Worm (Caenorhabditis elegans) whole organism, midembryonic: ENCODE results near the gene slc-25A18.1.

Experiments
- T22C8.4 ChIP-seq: fragments of 200-800 bp; sonication (Bioruptor generic); IDR thresholded peaks from 2 replicates; pipeline ENCODE4 v1.3.6; 2022; ENCODE audit warnings: missing genetic modification characterization, missing compliant biosample characterization
- cog-1 ChIP-seq: sonication (generic microtip); optimal IDR thresholded peaks from 2 replicates; lab custom pipeline; 2016; ENCODE audit warnings: missing genetic modification characterization, missing compliant biosample characterization
- flt-1 ChIP-seq: fragments of 200-800 bp; sonication (Bioruptor generic); IDR thresholded peaks from 2 replicates; pipeline ENCODE4 v1.3.6; 2022; ENCODE audit warnings: missing genetic modification characterization, missing compliant biosample characterization
- klf-2 ChIP-seq: fragments of 200-800 bp; sonication (Bioruptor generic); conservative IDR thresholded peaks from 2 replicates; pipeline ENCODE4 v1.3.6; 2022; ENCODE audit warnings: missing genetic modification reagents, missing genetic modification characterization, missing compliant biosample characterization
- med-1 ChIP-seq: sonication (generic microtip); optimal IDR thresholded peaks from 2 replicates; lab custom pipeline; 2017; ENCODE audit warnings: missing genetic modification characterization, mild to moderate bottlenecking, missing compliant biosample characterization, antibody characterized with exemption, missing genetic modification reagents; ENCODE audit not compliant: insufficient read depth
- ref-1 ChIP-seq: fragments of 200-800 bp; sonication (Bioruptor generic); conservative IDR thresholded peaks from 2 replicates; pipeline ENCODE4 v1.3.6; 2022; ENCODE audit warnings: missing genetic modification reagents, missing genetic modification characterization, missing compliant biosample characterization
- tab-1 ChIP-seq: fragments of 200-800 bp; sonication (Bioruptor generic); IDR thresholded peaks from 2 replicates; pipeline ENCODE4 v1.3.6; 2022; ENCODE audit warnings: missing genetic modification characterization, missing compliant biosample characterization
- ztf-23 ChIP-seq: fragments of 200-800 bp; sonication (Bioruptor generic); IDR thresholded peaks from 2 replicates; pipeline ENCODE4 v1.3.6; 2022; ENCODE audit warnings: missing genetic modification reagents, missing genetic modification characterization, missing compliant biosample characterization
- ztf-29 ChIP-seq: fragments of 200-800 bp; sonication (Bioruptor generic); IDR thresholded peaks from 2 replicates; pipeline ENCODE4 v1.3.6; 2022; ENCODE audit warnings: missing genetic modification reagents, missing genetic modification characterization, missing compliant biosample characterization

Gene slc-25A18.1

DNA sequence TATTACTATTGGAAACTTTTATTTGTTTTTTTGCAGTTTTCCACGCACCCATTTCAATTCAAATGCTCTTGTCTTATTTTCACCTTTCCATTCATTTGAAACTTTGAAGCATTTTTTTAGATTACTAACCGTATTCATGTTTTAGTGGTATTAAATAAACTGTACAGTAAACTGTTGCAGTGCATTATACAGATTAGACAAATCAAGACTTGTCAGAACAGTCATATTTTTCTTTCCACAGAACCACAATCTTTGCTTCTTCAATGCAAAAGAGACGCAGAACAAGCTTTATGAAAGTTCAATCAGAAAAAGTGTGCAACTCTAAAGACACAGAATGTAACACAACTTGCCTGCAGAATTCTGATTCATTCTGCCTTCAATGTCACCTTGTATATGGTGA, 38.0 kb downstream of the slc-25A18.1 start, which contains the start of gene F45B8.5:
TSS of gene F45B8.5 (plus strand) at position 301 of the 400 bp plus-strand sequence.
- TF ChIP-seq cog-1 (no peak), ref-1 (GFP tag; lab: Robert Waterston, UW) (no peak), T22C8.4 (GFP tag; lab: Robert Waterston, UW) (no peak), ztf-29 (no peak), tab-1 (no peak), med-1 (GFP tag; lab: Kevin White, UChicago) (no peak), flt-1 (no peak), ztf-23 (GFP tag; lab: Robert Waterston, UW) (no peak), klf-2 (GFP tag; lab: Robert Waterston, UW) (no peak)

- TF ChIP-seq ref-1 (GFP tag; lab: Robert Waterston, UW), result no peak
- TF ChIP-seq ztf-23 (GFP tag; lab: Robert Waterston, UW), result no peak
- TF ChIP-seq T22C8.4 (GFP tag; lab: Robert Waterston, UW), result no peak
- no peak for TF ChIP-seq flt-1
- no peak for TF ChIP-seq med-1 (GFP tag; lab: Kevin White, UChicago)
- TF ChIP-seq cog-1, result no peak
- no peak for TF ChIP-seq klf-2 (GFP tag; lab: Robert Waterston, UW)
- TF ChIP-seq ztf-29, result no peak
- no peak for TF ChIP-seq tab-1
These were observed 39.5 kb downstream of the slc-25A18.1 start, which contains the start of gene rgs-11 for ce11 chrX:14964253-14964652. Gene rgs-11, plus strand, starts transcription at chrX:14964553.

- TF ChIP-seq cog-1, result no peak
- TF ChIP-seq ztf-29, result no peak
- no peak for TF ChIP-seq med-1 (GFP tag; lab: Kevin White, UChicago)
- TF ChIP-seq flt-1, result no peak
- no peak for TF ChIP-seq T22C8.4 (GFP tag; lab: Robert Waterston, UW)
- no peak for TF ChIP-seq klf-2 (GFP tag; lab: Robert Waterston, UW)
- no peak for TF ChIP-seq ref-1 (GFP tag; lab: Robert Waterston, UW)
These were observed 41.3 kb downstream of the slc-25A18.1 start, which contains the start of gene rgs-10 for ce11 chrX:14962456-14962855. Gene rgs-10, plus strand, starts transcription at chrX:14962756.

ce11 chrX:14961471-14961870, 42.3 kb downstream of the slc-25A18.1 start, which contains the start of gene idpp-3:
Gene idpp-3, minus strand, starts transcription at chrX:14961571.
- TF ChIP-seq ztf-23 (GFP tag; lab: Robert Waterston, UW) (no peak), med-1 (GFP tag; lab: Kevin White, UChicago) (no peak), tab-1 (no peak), flt-1 (no peak), ref-1 (GFP tag; lab: Robert Waterston, UW) (no peak), klf-2 (GFP tag; lab: Robert Waterston, UW) (no peak), T22C8.4 (GFP tag; lab: Robert Waterston, UW) (no peak), ztf-29 (no peak), cog-1 (no peak)

DNA sequence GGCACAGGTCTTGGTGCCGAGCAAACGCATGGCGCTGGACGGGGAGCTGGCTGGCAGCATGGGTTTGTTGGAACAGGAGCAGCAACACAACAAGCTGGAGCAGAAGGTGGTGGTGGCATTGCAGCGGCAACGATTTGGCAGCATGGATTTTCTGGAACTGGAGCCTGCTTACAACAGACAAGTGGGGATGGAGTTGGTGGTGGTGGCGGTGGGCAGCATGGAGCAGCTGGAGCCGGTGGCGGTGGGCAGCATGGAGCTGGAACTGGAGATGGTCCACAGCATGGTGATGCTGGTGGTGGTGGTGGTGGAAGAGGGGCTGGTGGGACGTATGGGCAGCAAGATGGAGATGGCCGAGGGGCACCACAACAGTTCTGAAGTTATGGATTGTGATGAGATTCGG, 42.9 kb downstream of the slc-25A18.1 start:
- TF ChIP-seq med-1 (GFP tag; lab: Kevin White, UChicago) (no peak), ztf-23 (GFP tag; lab: Robert Waterston, UW) (no peak), klf-2 (GFP tag; lab: Robert Waterston, UW) (no peak), tab-1 (no peak; the same call in 1 of the 2 replicates), flt-1 (no peak), ref-1 (GFP tag; lab: Robert Waterston, UW) (no peak), ztf-29 (no peak), cog-1 (no peak), T22C8.4 (GFP tag; lab: Robert Waterston, UW) (no peak)

- TF ChIP-seq T22C8.4 (GFP tag; lab: Robert Waterston, UW) (no peak), cog-1 (no peak), med-1 (GFP tag; lab: Kevin White, UChicago) (no peak), ztf-23 (GFP tag; lab: Robert Waterston, UW) (no peak), tab-1 (no peak), klf-2 (GFP tag; lab: Robert Waterston, UW) (no peak), flt-1 (no peak), ztf-29 (no peak), ref-1 (GFP tag; lab: Robert Waterston, UW) (no peak)
These were observed 44.2 kb downstream of the slc-25A18.1 start for ce11 chrX:14959393-14960073.

DNA sequence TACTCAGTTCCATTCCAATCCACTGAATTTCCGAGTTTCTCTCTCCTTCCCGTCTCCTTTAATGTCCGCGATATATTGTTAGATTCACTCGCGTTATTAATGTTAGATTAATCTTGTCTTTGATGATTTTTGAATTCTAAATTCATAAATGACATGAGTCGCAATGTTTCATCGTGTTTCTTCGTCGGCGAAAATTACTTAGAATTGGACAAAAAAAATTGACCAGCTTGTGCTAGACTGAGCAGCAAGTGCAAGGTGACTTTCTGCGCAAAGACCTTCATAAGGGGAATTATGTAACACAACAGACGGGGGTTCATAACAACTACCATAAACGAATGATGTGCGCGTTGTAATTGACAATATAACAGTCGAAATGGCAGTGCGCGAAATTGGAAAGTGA, 45.3 kb downstream of the slc-25A18.1 start:
- TF ChIP-seq tab-1, result no peak
- no peak for TF ChIP-seq cog-1
- no peak for TF ChIP-seq T22C8.4 (GFP tag; lab: Robert Waterston, UW)
- TF ChIP-seq med-1 (GFP tag; lab: Kevin White, UChicago), result no peak
- TF ChIP-seq ztf-23 (GFP tag; lab: Robert Waterston, UW), result no peak
- no peak for TF ChIP-seq ref-1 (GFP tag; lab: Robert Waterston, UW)
- no peak for TF ChIP-seq flt-1
- TF ChIP-seq ztf-29, result no peak
- no peak for TF ChIP-seq klf-2 (GFP tag; lab: Robert Waterston, UW)

DNA sequence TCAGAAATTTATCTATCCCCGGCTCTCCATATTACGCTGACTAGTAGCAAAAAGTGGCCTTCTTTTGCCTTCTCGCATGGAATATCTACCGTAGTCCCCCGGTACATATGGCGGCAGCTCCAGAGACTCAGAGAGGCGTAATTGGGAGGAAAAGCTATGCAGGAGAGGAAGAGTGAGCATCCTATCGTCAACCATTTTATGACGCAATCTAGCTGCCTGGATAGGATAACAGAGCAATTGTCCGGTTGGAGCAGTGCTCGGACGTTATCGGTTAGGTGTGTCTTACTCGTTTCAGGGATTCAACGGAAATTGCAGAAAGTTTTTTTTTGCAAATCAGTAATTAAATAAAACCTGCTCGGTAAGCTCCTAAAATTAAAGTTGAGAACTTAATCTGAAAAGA, 46.6 kb downstream of the slc-25A18.1 start:
- no peak for TF ChIP-seq T22C8.4 (GFP tag; lab: Robert Waterston, UW)
- no peak for TF ChIP-seq ztf-29
- no peak for TF ChIP-seq ref-1 (GFP tag; lab: Robert Waterston, UW)

DNA sequence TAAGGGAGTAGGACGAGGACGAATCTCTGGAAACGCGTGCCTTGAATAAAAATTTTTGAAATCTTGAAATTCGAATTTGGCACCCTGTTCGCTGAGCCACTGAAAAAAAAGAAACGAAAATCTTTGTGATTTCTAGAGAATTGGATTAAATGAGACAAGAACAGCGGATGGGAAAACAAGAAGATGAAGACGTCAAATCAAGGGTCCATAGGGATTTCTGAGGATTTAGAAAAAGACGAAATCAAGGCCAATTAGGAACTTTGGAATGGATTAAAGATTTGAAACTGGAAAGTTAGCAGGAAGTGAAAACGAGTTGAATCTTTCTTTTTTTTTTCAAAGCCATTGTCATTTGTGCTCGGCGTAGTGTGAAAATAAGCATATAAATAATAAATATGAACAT, 49.2 kb downstream of the slc-25A18.1 start, which contains the start of gene pag-3:
TSS of gene pag-3 (minus strand) at position 101 of the 400 bp plus-strand sequence.
- no peak for TF ChIP-seq ref-1 (GFP tag; lab: Robert Waterston, UW)
- no peak for TF ChIP-seq flt-1
- TF ChIP-seq ztf-29, result no peak
- no peak for TF ChIP-seq tab-1
- TF ChIP-seq cog-1, result no peak
- TF ChIP-seq T22C8.4 (GFP tag; lab: Robert Waterston, UW), result no peak
- no peak for TF ChIP-seq ztf-23 (GFP tag; lab: Robert Waterston, UW)
- TF ChIP-seq med-1 (GFP tag; lab: Kevin White, UChicago), result no peak
- no peak for TF ChIP-seq klf-2 (GFP tag; lab: Robert Waterston, UW)
